Worm (Caenorhabditis elegans) whole organism, L2 larva: ENCODE data around the gene mog-2.

ENCODE experiments used
- fos-1 ChIP-seq: fragments of 150-350 bp; optimal IDR thresholded peaks from 2 replicates; lab custom pipeline; 2014; ENCODE audit warnings: missing biosample characterization, missing genetic modification characterization
- nhr-77 ChIP-seq: fragments of 150-350 bp; optimal IDR thresholded peaks from 2 replicates; lab custom pipeline; 2014; ENCODE audit warnings: missing biosample characterization, missing genetic modification characterization

- TF ChIP-seq fos-1 (tag; lab: Kevin White, UChicago) (no peak), nhr-77 (tag; lab: Kevin White, UChicago) (no peak)
Measured at ce11 chrII:4372867-4373397, 48.8 kb downstream of the mog-2 start.
